Fruit fly (Drosophila melanogaster): ENCODE data around the gene fy.

The fy gene

dm6 chr2L:8364006-8364956 is 38.8 kb downstream of the fy start, which contains the start of the genes RpS13 and CSN8 (continued):
- peak; percentile 97 for TF ChIP-seq MESR4 (GFP tag; optimal IDR thresholded peaks at IDR 0.05)
- no peak for TF ChIP-seq CG4854 (GFP tag; optimal IDR thresholded peaks at IDR 0.05)
- TF ChIP-seq Hsf (GFP tag; optimal IDR thresholded peaks at IDR 0.05), result peak; percentile 39
- peak; percentile 95 for TF ChIP-seq sna (GFP tag; IDR thresholded peaks at IDR 0.05; ENCODE audit: partially characterized antibody)
- TF ChIP-seq Asciz (GFP tag; optimal IDR thresholded peaks at IDR 0.05), result peak; percentile 37
- TF ChIP-seq CG1832 (GFP tag; optimal IDR thresholded peaks at IDR 0.05), result no peak
- peak; percentile 92 for TF ChIP-seq CG14860 (GFP tag; IDR thresholded peaks at IDR 0.05; ENCODE audit: partially characterized antibody)
- TF ChIP-seq CG34422 (GFP tag; IDR thresholded peaks at IDR 0.05), result peak; percentile 62; the same call in 1 of the 3 replicates
- TF ChIP-seq cg (GFP tag; optimal IDR thresholded peaks at IDR 0.05), result peak; percentile 16
- peak; percentile 23 for TF ChIP-seq CG31365 (tag; optimal IDR thresholded peaks at IDR 0.05)
- TF ChIP-seq twi (tag; optimal IDR thresholded peaks at IDR 0.05), result peak; percentile 35
- TF ChIP-seq salm (tag; optimal IDR thresholded peaks at IDR 0.05), result peak; percentile 4
- TF ChIP-seq CG16779 (GFP tag; IDR thresholded peaks at IDR 0.05), result 0 out of 2 replicates have a peak, but pooled peaks have one; percentile 31
- TF ChIP-seq Ssrp (tag; optimal IDR thresholded peaks at IDR 0.05), result no peak
- TF ChIP-seq klu (GFP tag; IDR thresholded peaks at IDR 0.05), result no peak
- 0 out of 2 replicates have a peak, but pooled peaks have one; percentile 17 for TF ChIP-seq CG32767 (GFP tag; IDR thresholded peaks at IDR 0.05)
- TF ChIP-seq lola (GFP tag; optimal IDR thresholded peaks at IDR 0.05), result peak in 1 of 3 experiments; percentile 6
- TF ChIP-seq chinmo (GFP tag; IDR thresholded peaks at IDR 0.05; ENCODE audit: partially characterized antibody), result peak; percentile 69; the same call in 2 of the 4 replicates
- TF ChIP-seq CG6689 (GFP tag; IDR thresholded peaks at IDR 0.05), result no peak
- peak; percentile 59 for TF ChIP-seq CG6765 (GFP tag; optimal IDR thresholded peaks at IDR 0.05)
- TF ChIP-seq CG34376 (GFP tag; optimal IDR thresholded peaks at IDR 0.05), result peak; percentile 68
- peak; percentile 20 for TF ChIP-seq CG18599 (GFP tag; optimal IDR thresholded peaks at IDR 0.05)
- peak; percentile 39 for TF ChIP-seq nerfin-1 (tag; optimal IDR thresholded peaks at IDR 0.05)
- peak; percentile 97 for TF ChIP-seq Dll (GFP tag; IDR thresholded peaks at IDR 0.05; ENCODE audit: partially characterized antibody)
- peak; percentile 88 for TF ChIP-seq Sry-δ (GFP tag; optimal IDR thresholded peaks at IDR 0.05)
- peak; percentile 36 for TF ChIP-seq Jarid2 (GFP tag; optimal IDR thresholded peaks at IDR 0.05)
- no peak for TF ChIP-seq H2.0 (GFP tag; IDR thresholded peaks at IDR 0.05)
- peak; percentile 29 for TF ChIP-seq CG17385 (GFP tag; optimal IDR thresholded peaks at IDR 0.05)
- TF ChIP-seq sd (tag; optimal IDR thresholded peaks at IDR 0.05), result peak; percentile 27
- TF ChIP-seq CG13287 (GFP tag; IDR thresholded peaks at IDR 0.05; ENCODE audit: partially characterized antibody), result peak; percentile 96
- peak; percentile 98 for TF ChIP-seq Scr (GFP tag; IDR thresholded peaks at IDR 0.05; ENCODE audit: partially characterized antibody)
- TF ChIP-seq CG6791 (GFP tag; IDR thresholded peaks at IDR 0.05; ENCODE audit: partially characterized antibody), result peak; percentile 86
- peak; percentile 70 for TF ChIP-seq phol (tag; optimal IDR thresholded peaks at IDR 0.05)
- TF ChIP-seq CG17186 (GFP tag; optimal IDR thresholded peaks at IDR 0.05), result peak; percentile 65
- peak in 1 of 2 experiments; percentile 9 for TF ChIP-seq Pdp1 (GFP tag; optimal IDR thresholded peaks at IDR 0.05)
- peak; percentile 17 for TF ChIP-seq CoRest (tag; optimal IDR thresholded peaks at IDR 0.05)
- peak; percentile 95 for TF ChIP-seq unc-4 (GFP tag; IDR thresholded peaks at IDR 0.05; ENCODE audit: partially characterized antibody)
- TF ChIP-seq CG8388 (GFP tag; optimal IDR thresholded peaks at IDR 0.05), result peak; percentile 7
- TF ChIP-seq CG8924 (tag; optimal IDR thresholded peaks at IDR 0.05), result peak; percentile 38
- peak; percentile 25 for TF ChIP-seq lab (GFP tag; optimal IDR thresholded peaks at IDR 0.05)
- peak; percentile 80 for TF ChIP-seq CG42726 (GFP tag; IDR thresholded peaks at IDR 0.05; ENCODE audit: partially characterized antibody)
- peak; percentile 5 for TF ChIP-seq CG13424 (tag; optimal IDR thresholded peaks at IDR 0.05)
- TF ChIP-seq hkb (optimal IDR thresholded peaks at IDR 0.05), result no peak
- 0 out of 2 replicates have a peak, but pooled peaks have one; percentile 12 for TF ChIP-seq hkb (GFP tag; IDR thresholded peaks at IDR 0.05)
- TF ChIP-seq CG5245 (GFP tag; optimal IDR thresholded peaks at IDR 0.05), result no peak
